Worm (Caenorhabditis elegans) whole organism, young adult: ENCODE measurements around the gene srh-44.

Experiments
- B0261.1 ChIP-seq: sonication (generic microtip); optimal IDR thresholded peaks from 2 replicates; lab custom pipeline; 2016; ENCODE audit warnings: mild to moderate bottlenecking, missing genetic modification characterization, moderate library complexity, missing compliant biosample characterization
- D2030.7 ChIP-seq: fragments of 200-800 bp; sonication (Bioruptor generic); IDR thresholded peaks from 2 replicates; pipeline ENCODE4 v1.3.6; 2022; ENCODE audit warnings: missing genetic modification reagents, missing genetic modification characterization, missing compliant biosample characterization
- F10E7.11 ChIP-seq: sonication (generic microtip); optimal IDR thresholded peaks from 2 replicates; lab custom pipeline; 2017; ENCODE audit warnings: mild to moderate bottlenecking, missing genetic modification characterization, moderate library complexity, missing compliant biosample characterization
- F52B5.7 ChIP-seq: sonication (generic microtip); optimal IDR thresholded peaks from 2 replicates; lab custom pipeline; 2016; ENCODE audit warnings: mild to moderate bottlenecking, missing genetic modification characterization, missing compliant biosample characterization
- F57A8.1 ChIP-seq: fragments of 200-800 bp; sonication (Bioruptor generic); optimal IDR thresholded peaks from 2 replicates; lab custom pipeline; 2018; ENCODE audit warnings: mild to moderate bottlenecking, missing genetic modification characterization, moderate library complexity, missing compliant biosample characterization
- Y95B8A.8 ChIP-seq: fragments of 200-800 bp; sonication (Bioruptor generic); IDR thresholded peaks from 2 replicates; pipeline ENCODE4 v1.3.6; 2022; ENCODE audit warnings: missing genetic modification reagents, missing genetic modification characterization, missing compliant biosample characterization
- attf-5 ChIP-seq: fragments of 200-800 bp; sonication (Bioruptor generic); optimal IDR thresholded peaks from 2 replicates; lab custom pipeline; 2018; ENCODE audit warnings: mild to moderate bottlenecking, missing genetic modification characterization, missing compliant biosample characterization
- attf-6 ChIP-seq: fragments of 200-800 bp; sonication (Bioruptor generic); IDR thresholded peaks from 2 replicates; pipeline ENCODE4 v1.3.6; 2022; ENCODE audit warnings: missing genetic modification reagents, missing genetic modification characterization, missing compliant biosample characterization
- ccch-3 ChIP-seq: fragments of 200-800 bp; sonication (Bioruptor generic); optimal IDR thresholded peaks from 2 replicates; lab custom pipeline; 2018; ENCODE audit warnings: mild to moderate bottlenecking, missing genetic modification characterization, missing compliant biosample characterization
- cebp-2 ChIP-seq: fragments of 200-800 bp; sonication (Bioruptor generic); IDR thresholded peaks from 2 replicates; pipeline ENCODE4 v1.3.6; 2022; ENCODE audit warnings: missing genetic modification characterization, missing compliant biosample characterization
- ceh-100 ChIP-seq: fragments of 200-800 bp; sonication (Bioruptor generic); IDR thresholded peaks from 2 replicates; pipeline ENCODE4 v1.3.6; 2022; ENCODE audit warnings: missing genetic modification reagents, missing genetic modification characterization, missing compliant biosample characterization
- chd-7 ChIP-seq: sonication (generic microtip); optimal IDR thresholded peaks from 2 replicates; lab custom pipeline; 2016; ENCODE audit warnings: mild to moderate bottlenecking, missing genetic modification characterization, moderate library complexity, missing compliant biosample characterization
- die-1 ChIP-seq: sonication (generic microtip); optimal IDR thresholded peaks from 2 replicates; lab custom pipeline; 2016; ENCODE audit warnings: missing genotype, mild to moderate bottlenecking, missing genetic modification characterization, missing compliant biosample characterization
- dpff-1 ChIP-seq: sonication (generic microtip); optimal IDR thresholded peaks from 2 replicates; lab custom pipeline; 2017; ENCODE audit warnings: mild to moderate bottlenecking, missing genetic modification characterization, missing compliant biosample characterization
- dpl-1 ChIP-seq: fragments of 150-350 bp; optimal IDR thresholded peaks from 2 replicates; lab custom pipeline; 2014; ENCODE audit warnings: missing biosample characterization, missing genetic modification reagents, missing genetic modification characterization
- egrh-3 ChIP-seq: fragments of 200-800 bp; sonication (Bioruptor generic); IDR thresholded peaks from 2 replicates; pipeline ENCODE4 v1.3.6; 2022; ENCODE audit warnings: missing genetic modification reagents, missing genetic modification characterization, missing compliant biosample characterization
- ekl-4 ChIP-seq: fragments of 200-800 bp; sonication (Bioruptor generic); IDR thresholded peaks from 2 replicates; pipeline ENCODE4 v1.3.6; 2022; ENCODE audit warnings: missing genetic modification reagents, missing genetic modification characterization, missing compliant biosample characterization
- fkh-3 ChIP-seq: sonication (generic microtip); optimal IDR thresholded peaks from 2 replicates; lab custom pipeline; 2016; ENCODE audit warnings: mild to moderate bottlenecking, missing genetic modification characterization, missing compliant biosample characterization
- gei-17 ChIP-seq: fragments of 200-800 bp; sonication (Bioruptor generic); optimal IDR thresholded peaks from 2 replicates; lab custom pipeline; 2018; ENCODE audit warnings: mild to moderate bottlenecking, missing genetic modification characterization, missing compliant biosample characterization
- hmg-1.2 ChIP-seq: fragments of 200-800 bp; sonication (Bioruptor generic); IDR thresholded peaks from 2 replicates; pipeline ENCODE4 v1.3.6; 2022; ENCODE audit warnings: missing genetic modification reagents, missing genetic modification characterization, missing compliant biosample characterization
- hmg-20 ChIP-seq: fragments of 200-800 bp; sonication (Bioruptor generic); IDR thresholded peaks from 2 replicates; pipeline ENCODE4 v1.3.6; 2022; ENCODE audit warnings: missing genetic modification reagents, missing genetic modification characterization, missing compliant biosample characterization
- hrde-1 ChIP-seq: sonication (generic microtip); optimal IDR thresholded peaks from 2 replicates; lab custom pipeline; 2016; ENCODE audit warnings: missing genetic modification characterization, mild to moderate bottlenecking, missing compliant biosample characterization, moderate library complexity, missing genotype, missing genetic modification reagents, borderline replicate concordance
- hsf-1 ChIP-seq: fragments of 200-800 bp; sonication (Bioruptor generic); IDR thresholded peaks from 2 replicates; pipeline ENCODE4 v1.3.6; 2022; ENCODE audit warnings: missing genetic modification reagents, missing genetic modification characterization, missing compliant biosample characterization
- lag-1 ChIP-seq: fragments of 200-800 bp; sonication (Bioruptor generic); IDR thresholded peaks from 2 replicates; pipeline ENCODE4 v1.3.6; 2022; ENCODE audit warnings: missing genetic modification reagents, missing genetic modification characterization, missing compliant biosample characterization
- let-607 ChIP-seq, 2 experiments: fragments of 200-800 bp in 1 of 2; sonication (Bioruptor generic) in 1 of 2; sonication (generic microtip) in 1 of 2; optimal IDR thresholded peaks; 2 replicates each; lab custom pipeline; 2016 to 2018; ENCODE audit warnings: mild to moderate bottlenecking in 2 of 2, missing compliant biosample characterization in 2 of 2, missing genetic modification characterization in 2 of 2, moderate library complexity in 2 of 2, missing genotype in 1 of 2
- lin-40 ChIP-seq: sonication (generic microtip); optimal IDR thresholded peaks from 2 replicates; lab custom pipeline; 2016; ENCODE audit warnings: missing genetic modification characterization, mild to moderate bottlenecking, missing compliant biosample characterization, missing genotype, missing genetic modification reagents
- lsy-27 ChIP-seq: sonication (generic microtip); optimal IDR thresholded peaks from 2 replicates; lab custom pipeline; 2017; ENCODE audit warnings: missing genetic modification characterization, mild to moderate bottlenecking, missing compliant biosample characterization, antibody characterized with exemption, missing genotype, borderline replicate concordance; ENCODE audit not compliant: insufficient read depth
- mcd-1 ChIP-seq: fragments of 200-800 bp; sonication (Bioruptor generic); IDR thresholded peaks from 2 replicates; pipeline ENCODE4 v1.3.6; 2022; ENCODE audit warnings: missing genetic modification reagents, missing genetic modification characterization, missing compliant biosample characterization
- mel-28 ChIP-seq: sonication (generic microtip); optimal IDR thresholded peaks from 2 replicates; lab custom pipeline; 2016; ENCODE audit warnings: borderline replicate concordance, mild to moderate bottlenecking, missing genetic modification characterization, missing compliant biosample characterization
- mxl-1 ChIP-seq: sonication (generic microtip); optimal IDR thresholded peaks from 2 replicates; lab custom pipeline; 2016; ENCODE audit warnings: missing genetic modification characterization, missing compliant biosample characterization
- nfyb-1 ChIP-seq: fragments of 200-800 bp; sonication (Bioruptor generic); IDR thresholded peaks from 2 replicates; pipeline ENCODE4 v1.3.6; 2022; ENCODE audit warnings: missing genetic modification reagents, missing genetic modification characterization, missing compliant biosample characterization
- nhr-27 ChIP-seq: fragments of 200-800 bp; sonication (Bioruptor generic); optimal IDR thresholded peaks from 2 replicates; lab custom pipeline; 2018; ENCODE audit warnings: mild to moderate bottlenecking, missing genetic modification characterization, moderate library complexity, missing compliant biosample characterization
- nhr-80 ChIP-seq: sonication (generic microtip); optimal IDR thresholded peaks from 2 replicates; lab custom pipeline; 2016; ENCODE audit warnings: missing genetic modification characterization, missing compliant biosample characterization
- nhr-90 ChIP-seq: sonication (generic microtip); optimal IDR thresholded peaks from 2 replicates; lab custom pipeline; 2016; ENCODE audit warnings: missing genotype, mild to moderate bottlenecking, missing genetic modification characterization, missing compliant biosample characterization
- rcor-1 ChIP-seq: fragments of 200-800 bp; sonication (Bioruptor generic); IDR thresholded peaks from 2 replicates; pipeline ENCODE4 v1.3.6; 2022; ENCODE audit warnings: missing genetic modification reagents, missing genetic modification characterization, missing compliant biosample characterization
- rec-8 ChIP-seq, 2 experiments: sonication (generic microtip); optimal IDR thresholded peaks; 2 replicates each; lab custom pipeline; 2016; ENCODE audit warnings: mild to moderate bottlenecking in 2 of 2, missing genetic modification characterization in 2 of 2, missing genetic modification reagents in 2 of 2, missing genotype in 2 of 2, missing biosample characterization in 1 of 2, missing compliant biosample characterization in 1 of 2, moderate library complexity in 1 of 2
- snpc-1.1 ChIP-seq: sonication (generic microtip); optimal IDR thresholded peaks from 2 replicates; lab custom pipeline; 2017; ENCODE audit warnings: missing genetic modification characterization, mild to moderate bottlenecking, missing compliant biosample characterization, antibody characterized with exemption, moderate library complexity, missing genotype, missing genetic modification reagents; ENCODE audit not compliant: insufficient read depth
- snpc-1.3 ChIP-seq: sonication (generic microtip); optimal IDR thresholded peaks from 2 replicates; lab custom pipeline; 2017; ENCODE audit warnings: missing genetic modification characterization, mild to moderate bottlenecking, missing compliant biosample characterization, antibody characterized with exemption, moderate library complexity, missing genotype, missing genetic modification reagents; ENCODE audit not compliant: insufficient read depth
- snpc-3.4 ChIP-seq: sonication (generic microtip); optimal IDR thresholded peaks from 2 replicates; lab custom pipeline; 2017; ENCODE audit warnings: missing genetic modification characterization, mild to moderate bottlenecking, missing compliant biosample characterization, antibody characterized with exemption, moderate library complexity, missing genotype, missing genetic modification reagents
- snpc-4 ChIP-seq, 5 experiments: fragments of 150-350 bp in 1 of 5; sonication (generic microtip) in 4 of 5; optimal IDR thresholded peaks; 2 replicates each; lab custom pipeline; 2014 to 2018; ENCODE audit warnings: missing genetic modification characterization in 5 of 5, missing biosample characterization in 3 of 5, antibody characterized with exemption in 2 of 5, mild to moderate bottlenecking in 2 of 5, missing compliant biosample characterization in 2 of 5, missing genotype in 2 of 5, moderate library complexity in 2 of 5, missing genetic modification reagents in 1 of 5
- sptf-2 ChIP-seq: fragments of 200-800 bp; sonication (Bioruptor generic); optimal IDR thresholded peaks from 2 replicates; lab custom pipeline; 2018; ENCODE audit warnings: mild to moderate bottlenecking, missing genetic modification characterization, missing compliant biosample characterization
- tbp1 ChIP-seq: fragments of 200-800 bp; sonication (Bioruptor generic); optimal IDR thresholded peaks from 2 replicates; lab custom pipeline; 2018; ENCODE audit warnings: mild to moderate bottlenecking, missing genetic modification characterization, missing compliant biosample characterization
- zfh-2 ChIP-seq: fragments of 200-800 bp; sonication (Bioruptor generic); conservative IDR thresholded peaks from 2 replicates; pipeline ENCODE4 v1.3.6; 2022; ENCODE audit warnings: missing genetic modification reagents, missing genetic modification characterization, missing compliant biosample characterization
- ztf-18 ChIP-seq: sonication (generic microtip); optimal IDR thresholded peaks from 2 replicates; lab custom pipeline; 2016; ENCODE audit warnings: missing genotype, mild to moderate bottlenecking, missing genetic modification characterization, missing compliant biosample characterization
- ztf-26 ChIP-seq: sonication (generic microtip); optimal IDR thresholded peaks from 2 replicates; lab custom pipeline; 2017; ENCODE audit warnings: missing genetic modification characterization, missing compliant biosample characterization
- ztf-28 ChIP-seq: fragments of 200-800 bp; sonication (Bioruptor generic); IDR thresholded peaks from 2 replicates; pipeline ENCODE4 v1.3.6; 2022; ENCODE audit warnings: missing genetic modification reagents, missing genetic modification characterization, missing compliant biosample characterization

The srh-44 gene

DNA sequence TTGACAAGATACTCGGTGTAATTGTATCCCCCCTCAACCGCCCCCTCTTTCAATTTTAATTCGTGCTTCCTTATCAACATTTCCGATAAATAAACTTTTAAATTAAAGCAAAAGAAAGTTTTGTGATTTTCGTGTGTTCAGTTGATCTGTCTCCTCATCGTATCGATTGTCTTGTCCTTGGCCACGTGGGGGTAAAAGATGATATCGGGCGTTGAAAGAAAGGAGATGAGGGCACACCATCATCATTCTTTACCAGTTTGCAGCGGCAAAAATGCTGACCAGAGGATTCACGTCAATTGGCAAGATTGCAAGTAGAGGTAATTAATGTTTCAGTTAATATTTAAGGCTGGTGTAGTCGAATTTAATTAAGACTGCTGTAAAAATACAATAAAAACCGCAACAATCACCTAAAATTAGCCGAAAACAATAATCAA, 32.4 kb downstream of the srh-44 start, which contains the start of gene F54D5.7 (continued):
- TF ChIP-seq snpc-3.4 (tag; lab: Kevin White, UChicago): peak; percentile 70
- TF ChIP-seq lag-1: no peak
- TF ChIP-seq mxl-1 (tag; lab: Kevin White, UChicago): peak; percentile 53
- TF ChIP-seq tbp1 (GFP tag; lab: Kevin White, UChicago): peak; percentile 60
- peak; percentile 65 for TF ChIP-seq hmg-20
- no peak for TF ChIP-seq F57A8.1
- peak; percentile 47 for TF ChIP-seq dpff-1 (tag; lab: Kevin White, UChicago)
- TF ChIP-seq ceh-100 (GFP tag; lab: Robert Waterston, UW): peak; percentile 49
- no peak for TF ChIP-seq ccch-3 (GFP tag; lab: Kevin White, UChicago)
- TF ChIP-seq mel-28 (tag; lab: Kevin White, UChicago): peak; percentile 26
- TF ChIP-seq lin-40 (tag; lab: Kevin White, UChicago): peak; percentile 21
- TF ChIP-seq Y95B8A.8: no peak
- 0 out of 2 replicates have a peak, but pooled peaks have one; percentile 9 for TF ChIP-seq zfh-2
- peak; percentile 74 for TF ChIP-seq rcor-1
- TF ChIP-seq mcd-1 (GFP tag; lab: Robert Waterston, UW): peak; percentile 75
- TF ChIP-seq D2030.7 (GFP tag; lab: Robert Waterston, UW): no peak
- TF ChIP-seq rec-8 (tag; optimal IDR thresholded peaks at IDR 0.05; lab: Kevin White, UChicago): no peak
- peak; percentile 39 for TF ChIP-seq F10E7.11
- no peak for TF ChIP-seq snpc-1.3 (tag; lab: Kevin White, UChicago)
- TF ChIP-seq hrde-1 (tag; lab: Kevin White, UChicago): no peak
- peak; percentile 73 for TF ChIP-seq ztf-26 (tag; lab: Kevin White, UChicago)
- peak; percentile 57 for TF ChIP-seq nhr-80 (tag; lab: Kevin White, UChicago)
- peak; percentile 34 for TF ChIP-seq nhr-90
- peak; percentile 75 for TF ChIP-seq attf-5 (GFP tag; lab: Kevin White, UChicago)
- peak; percentile 25 for TF ChIP-seq F52B5.7 (tag; lab: Kevin White, UChicago)
- no peak for TF ChIP-seq nhr-27 (tag; lab: Kevin White, UChicago)
- TF ChIP-seq snpc-4 (GFP tag; optimal IDR thresholded peaks at IDR 0.05; lab: Kevin White, UChicago): no peak
- TF ChIP-seq snpc-4 (tag; optimal IDR thresholded peaks at IDR 0.05; lab: Kevin White, UChicago): peak in 3 of 4 experiments; percentile 25 to 64 (median 51)
- TF ChIP-seq B0261.1 (tag; lab: Kevin White, UChicago): peak; percentile 11
- no peak for TF ChIP-seq lsy-27 (tag; lab: Kevin White, UChicago)
- TF ChIP-seq dpl-1 (GFP tag; lab: Kevin White, UChicago): no peak
- peak; percentile 74 for TF ChIP-seq hsf-1 (GFP tag; lab: Robert Waterston, UW)
- no peak for TF ChIP-seq snpc-1.1 (tag; lab: Kevin White, UChicago)
- TF ChIP-seq egrh-3: 0 out of 2 replicates have a peak, but pooled peaks have one; percentile 15
- TF ChIP-seq ztf-18 (tag; lab: Kevin White, UChicago): peak; percentile 57
- TF ChIP-seq sptf-2 (GFP tag; lab: Kevin White, UChicago): no peak
- TF ChIP-seq nfyb-1: peak; percentile 84; the same call in 1 of the 2 replicates
- TF ChIP-seq let-607 (tag; optimal IDR thresholded peaks at IDR 0.05; lab: Kevin White, UChicago): peak in 1 of 2 experiments; percentile 26
- peak; percentile 49 for TF ChIP-seq gei-17
- no peak for TF ChIP-seq fkh-3 (tag; lab: Kevin White, UChicago)
- peak; percentile 39; the same call in 1 of the 2 replicates for TF ChIP-seq ekl-4 (GFP tag; lab: Robert Waterston, UW)
- peak; percentile 33; the same call in 1 of the 2 replicates for TF ChIP-seq hmg-1.2 (GFP tag; lab: Robert Waterston, UW)
- peak; percentile 43; the same call in 1 of the 2 replicates for TF ChIP-seq attf-6
- TF ChIP-seq ztf-28 (GFP tag; lab: Robert Waterston, UW): no peak
- peak; percentile 50 for TF ChIP-seq die-1 (tag; lab: Kevin White, UChicago)
- TF ChIP-seq chd-7: peak; percentile 74
- TF ChIP-seq cebp-2 (GFP tag; lab: Robert Waterston, UW): peak; percentile 85
